Worm (Caenorhabditis elegans): ENCODE data around the gene Y7A5A.7.

The Y7A5A.7 gene

ce11 chrX:15769895-15770559, 33.9 kb downstream of the Y7A5A.7 start:
- peak; percentile 68 for TF ChIP-seq elt-2 (tag; optimal IDR thresholded peaks at IDR 0.05)
- no peak for TF ChIP-seq egl-27 (tag; optimal IDR thresholded peaks at IDR 0.05)
- no peak for TF ChIP-seq pha-4 (tag; optimal IDR thresholded peaks at IDR 0.05)
- peak; percentile 22 for TF ChIP-seq pqm-1 (tag; optimal IDR thresholded peaks at IDR 0.05)

DNA sequence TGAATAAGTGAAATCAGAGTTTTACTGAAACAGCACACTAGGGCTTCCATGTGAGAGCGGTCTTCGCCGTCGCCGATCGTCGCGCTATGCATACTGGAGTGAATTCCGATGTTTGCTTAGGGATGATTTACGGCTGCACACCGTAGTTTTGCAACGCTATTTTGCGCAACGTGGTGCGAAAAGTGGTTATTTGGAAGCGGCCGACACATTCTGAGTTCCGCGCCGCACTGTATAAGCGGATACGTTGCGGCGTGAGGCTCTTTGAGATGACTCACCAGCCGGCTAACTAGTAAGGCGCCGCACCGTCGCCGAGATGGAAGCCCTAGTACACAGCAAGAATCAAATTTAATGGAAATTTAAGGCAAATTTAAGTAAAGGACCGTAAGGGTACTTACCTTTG, 35.4 kb downstream of the Y7A5A.7 start:
- no peak for TF ChIP-seq mml-1 (tag; optimal IDR thresholded peaks at IDR 0.05)
- TF ChIP-seq skn-1 (tag; optimal IDR thresholded peaks at IDR 0.05) = no peak
- no peak for TF ChIP-seq pha-4 (tag; optimal IDR thresholded peaks at IDR 0.05)
- TF ChIP-seq daf-12 (tag; optimal IDR thresholded peaks at IDR 0.05) = no peak
- TF ChIP-seq egl-27 (tag; optimal IDR thresholded peaks at IDR 0.05) = no peak
- no peak for TF ChIP-seq ceh-28 (tag; optimal IDR thresholded peaks at IDR 0.05)
- no peak for TF ChIP-seq ZK546.5 (tag; optimal IDR thresholded peaks at IDR 0.05)
- no peak for TF ChIP-seq snpc-4 (tag; optimal IDR thresholded peaks at IDR 0.05)
- no peak for TF ChIP-seq nhr-67 (tag; optimal IDR thresholded peaks at IDR 0.05)
- TF ChIP-seq sea-2 (GFP tag; optimal IDR thresholded peaks at IDR 0.05) = no peak
- TF ChIP-seq nhr-11 (tag; optimal IDR thresholded peaks at IDR 0.05) = no peak
- TF ChIP-seq lin-39 (tag; optimal IDR thresholded peaks at IDR 0.05) = no peak
- no peak for TF ChIP-seq jun-1 (tag; optimal IDR thresholded peaks at IDR 0.05)
- no peak for TF ChIP-seq aly-2 (tag; optimal IDR thresholded peaks at IDR 0.05)
- TF ChIP-seq tbx-2 (tag; optimal IDR thresholded peaks at IDR 0.05) = no peak
- TF ChIP-seq ceh-9 (tag; optimal IDR thresholded peaks at IDR 0.05) = no peak
- no peak for TF ChIP-seq fkh-2 (tag; optimal IDR thresholded peaks at IDR 0.05)
- no peak for TF ChIP-seq ceh-82 (tag; optimal IDR thresholded peaks at IDR 0.05)
- no peak for TF ChIP-seq nhr-25 (tag; optimal IDR thresholded peaks at IDR 0.05)
- TF ChIP-seq nhr-237 (tag; optimal IDR thresholded peaks at IDR 0.05) = no peak

ce11 chrX:15766861-15767260, 37.1 kb downstream of the Y7A5A.7 start:
- TF ChIP-seq skn-1 (tag; optimal IDR thresholded peaks at IDR 0.05) (no peak), nhr-237 (tag; optimal IDR thresholded peaks at IDR 0.05) (no peak), ztf-4 (tag; optimal IDR thresholded peaks at IDR 0.05) (no peak), ZK546.5 (tag; optimal IDR thresholded peaks at IDR 0.05) (no peak), hmg-11 (tag; optimal IDR thresholded peaks at IDR 0.05) (no peak), jun-1 (tag; optimal IDR thresholded peaks at IDR 0.05) (no peak), elt-2 (tag; optimal IDR thresholded peaks at IDR 0.05) (no peak), nfya-1 (tag; optimal IDR thresholded peaks at IDR 0.05; ENCODE audit: insufficient read depth) (no peak), nhr-43 (tag; optimal IDR thresholded peaks at IDR 0.05; ENCODE audit: poor library complexity, severe bottlenecking) (no peak), ztf-11 (tag; optimal IDR thresholded peaks at IDR 0.05) (no peak), nhr-77 (tag; optimal IDR thresholded peaks at IDR 0.05) (no peak), ceh-28 (tag; optimal IDR thresholded peaks at IDR 0.05) (no peak), fkh-2 (tag; optimal IDR thresholded peaks at IDR 0.05) (no peak), ceh-16 (tag; optimal IDR thresholded peaks at IDR 0.05) (no peak), ama-1 (optimal IDR thresholded peaks at IDR 0.05) (no peak), nhr-12 (tag; optimal IDR thresholded peaks at IDR 0.05) (no peak)

- TF ChIP-seq nhr-237 (tag; optimal IDR thresholded peaks at IDR 0.05) (no peak), egl-5 (tag; optimal IDR thresholded peaks at IDR 0.05) (no peak), ceh-82 (tag; optimal IDR thresholded peaks at IDR 0.05) (no peak), skn-1 (tag; optimal IDR thresholded peaks at IDR 0.05) (no peak), mml-1 (tag; optimal IDR thresholded peaks at IDR 0.05) (no peak), fos-1 (tag; optimal IDR thresholded peaks at IDR 0.05) (no peak), mdl-1 (tag; optimal IDR thresholded peaks at IDR 0.05) (no peak), unc-62 (GFP tag; optimal IDR thresholded peaks at IDR 0.05) (no peak), nhr-43 (tag; optimal IDR thresholded peaks at IDR 0.05; ENCODE audit: poor library complexity, severe bottlenecking) (no peak), nhr-77 (tag; optimal IDR thresholded peaks at IDR 0.05) (no peak), ztf-4 (tag; optimal IDR thresholded peaks at IDR 0.05) (no peak), nhr-11 (tag; optimal IDR thresholded peaks at IDR 0.05) (no peak), fkh-2 (tag; optimal IDR thresholded peaks at IDR 0.05) (no peak), fkh-10 (GFP tag; optimal IDR thresholded peaks at IDR 0.05) (no peak)
These were observed 37.8 kb downstream of the Y7A5A.7 start, which contains the start of gene bus-17 for ce11 chrX:15766147-15766546. Gene bus-17 (minus strand): TSS chrX:15766354.
